Fruit fly (Drosophila melanogaster) whole organism, pupa: ENCODE data around the gene Ndc80.
A peak's percentile ranks its signal among the peaks of the same experiment; 100 is the strongest.

Experiments used
- CG10348 ChIP-seq: fragments of 200-800 bp; sonication (Bioruptor generic); IDR thresholded peaks from 2 replicates; pipeline ENCODE4 v1.3.6; 2022; ENCODE audit warnings: missing biosample characterization, missing genetic modification characterization
- CG12605 ChIP-seq: fragments of 200-800 bp; sonication (Bioruptor generic); IDR thresholded peaks from 2 replicates; pipeline ENCODE4 v1.3.6; 2022; ENCODE audit warnings: missing biosample characterization, missing genetic modification characterization
- CG13204 ChIP-seq: fragments of 200-800 bp; sonication (Bioruptor generic); optimal IDR thresholded peaks from 2 replicates; lab custom pipeline; 2018; ENCODE audit warnings: missing biosample characterization, mild to moderate bottlenecking, missing genetic modification characterization, moderate library complexity
- CG14655 ChIP-seq: fragments of 200-800 bp; sonication (Bioruptor generic); optimal IDR thresholded peaks from 3 replicates; lab custom pipeline; 2017; ENCODE audit warnings: mild to moderate bottlenecking, missing biosample characterization, missing genetic modification reagents, missing genetic modification characterization
- CG15710 ChIP-seq: fragments of 200-800 bp; sonication (Bioruptor generic); optimal IDR thresholded peaks from 2 replicates; lab custom pipeline; 2018; ENCODE audit warnings: missing biosample characterization, mild to moderate bottlenecking, missing genetic modification characterization, moderate library complexity
- CG17806 ChIP-seq: fragments of 200-800 bp; sonication (Bioruptor generic); optimal IDR thresholded peaks from 2 replicates; lab custom pipeline; 2018; ENCODE audit warnings: missing biosample characterization, mild to moderate bottlenecking, missing genetic modification characterization, moderate library complexity
- CG32121 ChIP-seq: fragments of 200-800 bp; sonication (Bioruptor generic); IDR thresholded peaks from 2 replicates; pipeline ENCODE4 v1.3.6; 2022; ENCODE audit warnings: missing biosample characterization, missing genetic modification characterization
- CG34367 ChIP-seq: fragments of 200-800 bp; sonication (Bioruptor generic); optimal IDR thresholded peaks from 2 replicates; lab custom pipeline; 2018; ENCODE audit warnings: missing biosample characterization, mild to moderate bottlenecking, missing genetic modification characterization
- CG4496 ChIP-seq: fragments of 200-800 bp; sonication (Bioruptor generic); IDR thresholded peaks from 3 replicates; pipeline ENCODE4 v1.3.6; 2022; ENCODE audit warnings: missing biosample characterization, missing genetic modification characterization
- CG8159 ChIP-seq: fragments of 200-800 bp; sonication (Bioruptor generic); optimal IDR thresholded peaks from 3 replicates; lab custom pipeline; 2018; ENCODE audit warnings: missing biosample characterization, mild to moderate bottlenecking, missing genetic modification characterization, moderate library complexity
- CG8301 ChIP-seq: fragments of 200-800 bp; sonication (Bioruptor generic); optimal IDR thresholded peaks from 2 replicates; lab custom pipeline; 2018; ENCODE audit warnings: missing biosample characterization, mild to moderate bottlenecking, missing genetic modification characterization
- CG9948 ChIP-seq: fragments of 200-800 bp; sonication (Bioruptor generic); optimal IDR thresholded peaks from 2 replicates; lab custom pipeline; 2018; ENCODE audit warnings: missing biosample characterization, mild to moderate bottlenecking, missing genetic modification characterization, moderate library complexity
- D1 ChIP-seq: fragments of 200-800 bp; sonication (Bioruptor generic); optimal IDR thresholded peaks from 2 replicates; lab custom pipeline; 2018; ENCODE audit warnings: missing biosample characterization, mild to moderate bottlenecking, missing genetic modification characterization, moderate library complexity
- EcR ChIP-seq: fragments of 200-800 bp; sonication (Bioruptor generic); optimal IDR thresholded peaks from 3 replicates; lab custom pipeline; 2019; ENCODE audit warnings: missing biosample characterization, missing genetic modification characterization, mild to moderate bottlenecking, moderate library complexity, missing genetic modification reagents
- Ets98B ChIP-seq: fragments of 200-800 bp; sonication (Bioruptor generic); IDR thresholded peaks from 2 replicates; pipeline ENCODE4 v1.3.6; 2022; ENCODE audit warnings: missing biosample characterization, missing genetic modification characterization
- Pif1A ChIP-seq: fragments of 200-800 bp; sonication (Bioruptor generic); optimal IDR thresholded peaks from 3 replicates; lab custom pipeline; 2016; ENCODE audit warnings: missing biosample characterization, missing genetic modification characterization
- Pif1B ChIP-seq: fragments of 200-800 bp; sonication (Bioruptor generic); optimal IDR thresholded peaks from 3 replicates; lab custom pipeline; 2016; ENCODE audit warnings: missing biosample characterization, missing genetic modification characterization
- Snoo ChIP-seq: fragments of 200-800 bp; sonication (Bioruptor generic); optimal IDR thresholded peaks from 3 replicates; lab custom pipeline; 2017; ENCODE audit warnings: missing biosample characterization, mild to moderate bottlenecking, missing genetic modification characterization, inconsistent platforms
- fd96Ca ChIP-seq: fragments of 200-800 bp; sonication (Bioruptor generic); IDR thresholded peaks from 3 replicates; pipeline ENCODE4 v1.3.6; 2022; ENCODE audit warnings: missing biosample characterization, missing genetic modification characterization
- gl ChIP-seq: fragments of 200-800 bp; sonication (Bioruptor generic); optimal IDR thresholded peaks from 2 replicates; lab custom pipeline; 2018; ENCODE audit warnings: missing biosample characterization, mild to moderate bottlenecking, missing genetic modification characterization
- rn ChIP-seq: fragments of 200-800 bp; sonication (Bioruptor generic); IDR thresholded peaks from 2 replicates; pipeline ENCODE4 v1.3.6; 2022; ENCODE audit warnings: missing biosample characterization, missing genetic modification characterization

Gene Ndc80

DNA sequence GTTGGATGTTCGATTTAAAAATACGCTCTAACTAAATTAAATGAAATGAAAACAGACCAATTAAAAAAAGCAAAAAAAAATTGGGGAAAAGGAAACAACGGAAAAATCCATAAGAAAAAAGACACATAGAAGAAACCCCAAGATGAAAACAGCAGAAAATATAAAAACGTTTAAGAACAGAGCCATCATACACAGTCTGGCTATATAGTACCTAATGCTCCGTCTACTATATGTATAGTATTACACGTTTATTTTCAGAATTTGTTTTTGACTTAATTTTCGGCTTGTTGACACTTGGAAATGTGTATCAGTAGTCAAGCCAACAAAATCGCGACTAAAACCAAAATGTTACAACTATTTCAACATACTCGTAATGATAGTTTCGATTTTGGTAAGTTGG, 6.5 kb downstream of the Ndc80 start, which contains the start of gene CG11178:
TSS of gene CG11178 (plus strand) at position 301 of the 400 bp plus-strand sequence.
- TF ChIP-seq CG8301 (tag; lab: Kevin White, UChicago) (no peak), CG14655 (GFP tag; lab: Kevin White, UChicago) (no peak), CG15710 (tag; lab: Kevin White, UChicago) (no peak), CG32121 (no peak), CG8159 (tag; lab: Kevin White, UChicago) (no peak), Snoo (tag; lab: Kevin White, UChicago) (no peak), EcR (GFP tag; lab: Kevin White, UChicago) (no peak), Ets98B (GFP tag; lab: Robert Waterston, UW) (no peak), CG34367 (no peak), CG10348 (GFP tag; lab: Robert Waterston, UW) (no peak), CG12605 (GFP tag; lab: Robert Waterston, UW) (no peak)

DNA sequence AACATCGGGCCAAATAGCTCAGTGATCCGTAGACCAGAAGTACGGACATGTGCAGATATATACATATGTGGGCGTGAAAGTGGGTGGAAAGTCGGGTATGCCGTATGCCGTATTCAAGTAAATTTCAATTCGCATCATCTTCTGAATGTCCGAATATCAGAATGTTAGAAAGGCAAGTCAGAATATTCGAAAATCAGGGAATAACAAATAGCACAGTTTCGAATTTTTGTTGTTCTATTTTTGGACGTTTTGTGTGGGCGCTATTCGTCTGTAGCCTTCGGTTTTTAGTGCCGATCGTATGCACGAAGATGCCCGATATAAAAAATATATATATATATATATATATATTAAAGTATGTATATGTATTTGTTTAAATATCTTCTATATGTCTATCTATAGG, 7.4 kb downstream of the Ndc80 start:
- TF ChIP-seq CG8301 (tag; lab: Kevin White, UChicago): no peak
- no peak for TF ChIP-seq rn (GFP tag; lab: Robert Waterston, UW)
- TF ChIP-seq D1: no peak
- TF ChIP-seq CG12605 (GFP tag; lab: Robert Waterston, UW): no peak
- TF ChIP-seq CG10348 (GFP tag; lab: Robert Waterston, UW): no peak
- TF ChIP-seq CG32121: no peak
- no peak for TF ChIP-seq CG34367
- no peak for TF ChIP-seq CG4496
- no peak for TF ChIP-seq CG17806 (tag; lab: Kevin White, UChicago)
- no peak for TF ChIP-seq Snoo (tag; lab: Kevin White, UChicago)
- TF ChIP-seq fd96Ca: no peak
- no peak for TF ChIP-seq Ets98B (GFP tag; lab: Robert Waterston, UW)
- TF ChIP-seq CG15710 (tag; lab: Kevin White, UChicago): no peak
- no peak for TF ChIP-seq CG14655 (GFP tag; lab: Kevin White, UChicago)
- TF ChIP-seq EcR (GFP tag; lab: Kevin White, UChicago): no peak

DNA sequence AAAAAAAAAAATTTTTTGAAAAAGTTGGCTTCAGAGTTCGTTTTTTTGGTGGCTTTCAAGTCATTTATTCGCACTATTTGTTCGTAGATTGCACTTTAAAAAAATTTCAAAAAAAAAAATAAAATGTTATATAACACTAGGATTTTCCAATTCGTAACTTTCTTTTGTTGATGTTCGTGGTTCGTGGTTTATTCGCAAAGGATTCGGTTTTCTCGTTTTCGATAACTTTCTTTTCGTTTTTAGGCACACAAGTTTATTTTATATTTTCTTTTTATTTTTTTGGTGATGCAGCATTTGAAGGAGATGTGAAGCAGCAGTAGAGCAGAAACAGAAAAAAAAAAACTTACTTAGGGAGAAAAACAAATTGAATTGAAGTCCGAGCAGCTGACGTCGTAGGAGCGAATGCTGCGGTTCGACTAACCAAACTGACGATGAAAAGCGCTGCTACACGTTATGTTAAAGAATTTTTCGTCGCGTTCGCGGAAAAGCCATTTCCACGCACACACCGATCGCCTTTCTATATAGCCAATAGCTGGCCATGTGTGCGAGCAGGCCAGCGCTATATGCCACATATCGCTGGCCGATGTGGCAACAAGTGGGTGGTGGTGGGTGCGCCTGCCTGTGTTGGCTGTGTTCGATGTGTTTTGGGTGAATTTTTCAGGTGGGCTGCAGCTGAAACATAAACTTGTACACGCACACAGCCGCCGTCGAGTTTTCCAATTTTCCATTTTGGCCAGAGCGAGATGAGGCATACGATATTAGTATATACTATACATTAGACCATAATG, 9.6 kb downstream of the Ndc80 start, which contains the start of gene up:
TSS of gene up (minus strand) at position 508 of the 788 bp plus-strand sequence.
- TF ChIP-seq CG32121: peak; percentile 23; the same call in 1 of the 2 replicates
- no peak for TF ChIP-seq CG9948 (tag; lab: Kevin White, UChicago)
- TF ChIP-seq Ets98B (GFP tag; lab: Robert Waterston, UW): no peak
- no peak for TF ChIP-seq Pif1A (GFP tag; lab: Kevin White, UChicago)
- no peak for TF ChIP-seq CG8301 (tag; lab: Kevin White, UChicago)
- TF ChIP-seq CG12605 (GFP tag; lab: Robert Waterston, UW): no peak
- TF ChIP-seq CG8159 (tag; lab: Kevin White, UChicago): no peak
- no peak for TF ChIP-seq Pif1B (GFP tag; lab: Kevin White, UChicago)

DNA sequence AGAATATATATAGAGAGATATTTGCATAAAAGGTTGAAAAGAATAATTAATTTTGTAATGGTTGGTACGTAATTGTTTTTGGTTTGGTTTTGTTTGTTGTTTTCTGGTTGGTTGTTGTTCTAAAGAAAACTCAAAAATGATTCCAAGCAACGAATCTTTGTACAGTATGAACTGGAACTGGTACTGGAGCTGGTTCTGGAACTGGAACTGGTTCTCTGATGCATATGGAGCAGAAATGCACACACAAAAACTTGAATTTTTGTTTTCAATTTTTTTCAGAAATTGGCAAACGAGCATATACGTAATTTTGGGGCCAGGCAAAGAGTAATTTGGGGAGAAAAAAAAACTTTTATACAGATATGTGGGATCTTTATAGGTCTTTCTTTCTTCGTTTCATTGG, 14.1 kb downstream of the Ndc80 start:
- no peak for TF ChIP-seq Ets98B (GFP tag; lab: Robert Waterston, UW)
- no peak for TF ChIP-seq CG8301 (tag; lab: Kevin White, UChicago)
- no peak for TF ChIP-seq rn (GFP tag; lab: Robert Waterston, UW)
- no peak for TF ChIP-seq EcR (GFP tag; lab: Kevin White, UChicago)
- TF ChIP-seq, all 21 proteins: peak for 0

DNA sequence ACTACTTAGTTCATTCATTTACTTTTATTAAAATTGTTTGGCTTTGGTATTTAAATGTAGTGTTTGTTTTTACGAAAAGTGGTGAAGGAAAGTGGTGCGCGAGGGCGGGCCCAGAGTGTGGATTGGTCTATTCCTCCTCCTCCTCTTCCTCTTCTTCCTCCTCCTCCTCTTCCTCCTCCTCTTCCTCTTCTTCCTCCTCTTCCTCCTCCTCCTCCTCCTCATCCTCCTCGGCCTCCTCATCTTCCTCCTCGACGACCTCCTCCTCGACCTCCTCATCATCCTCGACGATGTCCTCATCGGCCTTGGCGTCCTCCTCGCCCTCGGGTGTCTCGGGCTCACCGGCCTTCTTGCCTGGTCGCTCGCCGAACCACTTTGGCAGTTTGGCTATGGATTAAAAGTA, 18.2 kb downstream of the Ndc80 start:
- no peak for TF ChIP-seq CG15710 (tag; lab: Kevin White, UChicago)
- TF ChIP-seq gl (tag; lab: Kevin White, UChicago): no peak
- no peak for TF ChIP-seq CG17806 (tag; lab: Kevin White, UChicago)
- TF ChIP-seq Snoo (tag; lab: Kevin White, UChicago): no peak
- TF ChIP-seq CG34367: no peak
- no peak for TF ChIP-seq CG32121
- no peak for TF ChIP-seq fd96Ca
- no peak for TF ChIP-seq Pif1A (GFP tag; lab: Kevin White, UChicago)
- TF ChIP-seq CG10348 (GFP tag; lab: Robert Waterston, UW): no peak
- TF ChIP-seq EcR (GFP tag; lab: Kevin White, UChicago): no peak
- no peak for TF ChIP-seq CG13204 (GFP tag; lab: Kevin White, UChicago)
- TF ChIP-seq CG14655 (GFP tag; lab: Kevin White, UChicago): no peak
- no peak for TF ChIP-seq CG12605 (GFP tag; lab: Robert Waterston, UW)
- TF ChIP-seq CG9948 (tag; lab: Kevin White, UChicago): no peak
- no peak for TF ChIP-seq CG8159 (tag; lab: Kevin White, UChicago)
- no peak for TF ChIP-seq Pif1B (GFP tag; lab: Kevin White, UChicago)
- TF ChIP-seq Ets98B (GFP tag; lab: Robert Waterston, UW): no peak
- no peak for TF ChIP-seq D1
- TF ChIP-seq CG8301 (tag; lab: Kevin White, UChicago): no peak

DNA sequence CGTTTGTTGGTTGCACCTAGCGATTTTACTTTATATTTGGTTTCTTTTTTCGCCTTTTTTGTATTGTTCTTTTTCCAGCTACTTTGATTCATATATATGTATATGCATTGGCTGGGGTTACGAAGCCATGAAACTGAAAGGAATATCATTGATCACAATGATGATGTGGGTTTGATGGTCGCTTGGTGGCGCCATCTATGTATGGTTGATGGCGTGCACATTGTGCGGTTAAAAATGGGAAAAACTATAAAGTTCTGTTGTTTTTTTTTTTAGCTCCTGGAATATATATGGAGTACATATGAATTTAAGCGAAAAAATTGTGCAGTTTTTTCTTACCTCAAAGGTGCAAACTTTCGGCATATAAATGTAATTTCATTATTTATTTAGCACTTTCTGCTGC, 25.0 kb downstream of the Ndc80 start:
- no peak for TF ChIP-seq Snoo (tag; lab: Kevin White, UChicago)
- TF ChIP-seq CG13204 (GFP tag; lab: Kevin White, UChicago): no peak
- no peak for TF ChIP-seq CG15710 (tag; lab: Kevin White, UChicago)
- no peak for TF ChIP-seq EcR (GFP tag; lab: Kevin White, UChicago)
- TF ChIP-seq CG10348 (GFP tag; lab: Robert Waterston, UW): no peak
